Fruit fly (Drosophila melanogaster): ENCODE data around the gene ssp6.

- TF ChIP-seq CG8478 (optimal IDR thresholded peaks at IDR 0.05) = no peak
- TF ChIP-seq CTCF (optimal IDR thresholded peaks at IDR 0.05) = no peak
Observed at dm6 chr3L:6104551-6104950, 28.0 kb downstream of the ssp6 start.

Data from S2 (cell line).